Fruit fly (Drosophila melanogaster) whole organism, embryonic: ENCODE measurements around the gene CG17930.

Source experiments
- Abd-B ChIP-seq: fragments of 200-800 bp; sonication (Bioruptor generic); optimal IDR thresholded peaks from 2 replicates; lab custom pipeline; 2018; ENCODE audit warnings: missing biosample characterization, mild to moderate bottlenecking, missing genetic modification characterization, moderate library complexity
- Bdp1 ChIP-seq: fragments of 200-800 bp; sonication (Bioruptor generic); optimal IDR thresholded peaks from 3 replicates; lab custom pipeline; 2016; ENCODE audit warnings: missing biosample characterization, missing genetic modification characterization
- CG10321 ChIP-seq: fragments of 200-800 bp; sonication (Bioruptor generic); IDR thresholded peaks from 2 replicates; pipeline ENCODE4 v1.3.6; 2022; ENCODE audit warnings: missing biosample characterization, missing genetic modification characterization
- CG11723 ChIP-seq: fragments of 200-800 bp; sonication (Bioruptor generic); optimal IDR thresholded peaks from 2 replicates; lab custom pipeline; 2017; ENCODE audit warnings: missing biosample characterization, mild to moderate bottlenecking, missing genetic modification characterization
- CG12391 ChIP-seq: fragments of 200-800 bp; sonication (Bioruptor generic); optimal IDR thresholded peaks from 3 replicates; lab custom pipeline; 2018; ENCODE audit warnings: missing biosample characterization, mild to moderate bottlenecking, missing genetic modification characterization, moderate library complexity
- CG13624 ChIP-seq: fragments of 200-800 bp; sonication (Bioruptor generic); optimal IDR thresholded peaks from 2 replicates; lab custom pipeline; 2016; ENCODE audit warnings: missing biosample characterization, missing genetic modification characterization
- CG15269 ChIP-seq: fragments of 200-800 bp; sonication (Bioruptor generic); optimal IDR thresholded peaks from 2 replicates; lab custom pipeline; 2018; ENCODE audit warnings: missing biosample characterization, mild to moderate bottlenecking, missing genetic modification characterization, moderate library complexity
- CG16863 ChIP-seq: fragments of 200-800 bp; sonication (Bioruptor generic); optimal IDR thresholded peaks from 3 replicates; lab custom pipeline; 2016; ENCODE audit warnings: missing biosample characterization, missing genetic modification characterization
- CG17829 ChIP-seq: fragments of 200-800 bp; optimal IDR thresholded peaks from 2 replicates; lab custom pipeline; 2019; ENCODE audit warnings: missing biosample characterization, mild to moderate bottlenecking, missing genetic modification characterization, moderate library complexity
- CG2712 ChIP-seq: fragments of 200-800 bp; optimal IDR thresholded peaks from 3 replicates; lab custom pipeline; 2019; ENCODE audit warnings: missing biosample characterization, mild to moderate bottlenecking, missing genetic modification characterization, moderate library complexity
- CG2889 ChIP-seq: fragments of 200-800 bp; sonication (Bioruptor generic); IDR thresholded peaks from 3 replicates; pipeline ENCODE4 v1.3.6; 2022; ENCODE audit warnings: missing biosample characterization, missing genetic modification characterization
- CG32532 ChIP-seq: fragments of 200-800 bp; sonication (Bioruptor generic); IDR thresholded peaks from 2 replicates; pipeline ENCODE4 v1.3.6; 2022; ENCODE audit warnings: missing biosample characterization, missing genetic modification characterization
- CG32767 ChIP-seq: fragments of 200-800 bp; sonication (Bioruptor generic); IDR thresholded peaks from 2 replicates; pipeline ENCODE4 v1.3.6; 2022; ENCODE audit warnings: missing biosample characterization, missing genetic modification characterization
- CG34376 ChIP-seq: fragments of 200-800 bp; sonication (Bioruptor generic); optimal IDR thresholded peaks from 2 replicates; lab custom pipeline; 2018; ENCODE audit warnings: missing biosample characterization, mild to moderate bottlenecking, missing genetic modification characterization
- CG4707 ChIP-seq: fragments of 200-800 bp; sonication (Bioruptor generic); optimal IDR thresholded peaks from 2 replicates; lab custom pipeline; 2018; ENCODE audit warnings: missing biosample characterization, mild to moderate bottlenecking, missing genetic modification characterization, moderate library complexity
- CG4820 ChIP-seq: fragments of 200-800 bp; sonication (Bioruptor generic); optimal IDR thresholded peaks from 3 replicates; lab custom pipeline; 2016; ENCODE audit warnings: missing biosample characterization, missing genetic modification characterization
- CG5953 ChIP-seq: fragments of 200-800 bp; sonication (Bioruptor generic); IDR thresholded peaks from 2 replicates; pipeline ENCODE4 v1.3.6; 2022; ENCODE audit warnings: missing biosample characterization, missing genetic modification characterization
- CG6683 ChIP-seq: fragments of 200-800 bp; sonication (Bioruptor generic); optimal IDR thresholded peaks from 2 replicates; lab custom pipeline; 2017; ENCODE audit warnings: missing biosample characterization, mild to moderate bottlenecking, missing genetic modification characterization, missing genetic modification reagents
- CG7357 ChIP-seq: fragments of 200-800 bp; sonication (Bioruptor generic); IDR thresholded peaks from 3 replicates; pipeline ENCODE4 v1.3.6; 2022; ENCODE audit warnings: missing biosample characterization, missing genetic modification characterization
- Dbx ChIP-seq: fragments of 200-800 bp; sonication (Bioruptor generic); IDR thresholded peaks from 3 replicates; pipeline ENCODE4 v1.3.6; 2022; ENCODE audit warnings: missing biosample characterization, missing genetic modification characterization
- Deaf1 ChIP-seq: fragments of 200-800 bp; optimal IDR thresholded peaks from 3 replicates; lab custom pipeline; 2019; ENCODE audit warnings: missing biosample characterization, mild to moderate bottlenecking, missing genetic modification characterization, moderate library complexity
- E2f2 ChIP-seq: fragments of 200-800 bp; sonication (Bioruptor generic); IDR thresholded peaks from 2 replicates; pipeline ENCODE4 v1.3.6; 2022; ENCODE audit warnings: missing biosample characterization, missing genetic modification characterization
- Ets97D ChIP-seq: fragments of 200-800 bp; sonication (Bioruptor generic); optimal IDR thresholded peaks from 3 replicates; lab custom pipeline; 2016; ENCODE audit warnings: missing biosample characterization, missing genetic modification characterization
- Fer2 ChIP-seq: fragments of 200-800 bp; sonication (Bioruptor generic); optimal IDR thresholded peaks from 2 replicates; lab custom pipeline; 2018; ENCODE audit warnings: missing biosample characterization, mild to moderate bottlenecking, missing genetic modification characterization, moderate library complexity
- HLH4C ChIP-seq: fragments of 200-800 bp; sonication (Bioruptor generic); IDR thresholded peaks from 3 replicates; pipeline ENCODE4 v1.3.6; 2022; ENCODE audit warnings: missing biosample characterization, missing genetic modification characterization; ENCODE audit not compliant: partially characterized antibody
- HmgD ChIP-seq: fragments of 200-800 bp; sonication (Bioruptor generic); optimal IDR thresholded peaks from 3 replicates; lab custom pipeline; 2016; ENCODE audit warnings: missing biosample characterization, missing genetic modification characterization
- NC2β ChIP-seq: fragments of 200-800 bp; sonication (Bioruptor generic); optimal IDR thresholded peaks from 2 replicates; lab custom pipeline; 2016; ENCODE audit warnings: missing biosample characterization, missing genetic modification characterization
- Scr ChIP-seq: fragments of 200-800 bp; sonication (Bioruptor generic); IDR thresholded peaks from 2 replicates; pipeline ENCODE4 v1.3.6; 2022; ENCODE audit warnings: missing biosample characterization, missing genetic modification characterization; ENCODE audit not compliant: partially characterized antibody
- Xrp1 ChIP-seq: fragments of 200-800 bp; sonication (Bioruptor generic); IDR thresholded peaks from 2 replicates; pipeline ENCODE4 v1.3.6; 2022; ENCODE audit warnings: missing biosample characterization, missing genetic modification characterization
- caup ChIP-seq: fragments of 200-800 bp; sonication (Bioruptor generic); optimal IDR thresholded peaks from 3 replicates; lab custom pipeline; 2017; ENCODE audit warnings: missing biosample characterization, mild to moderate bottlenecking, missing genetic modification characterization, moderate library complexity; ENCODE audit not compliant: severe bottlenecking
- chinmo ChIP-seq: fragments of 200-800 bp; sonication (Bioruptor generic); IDR thresholded peaks from 4 replicates; pipeline ENCODE4 v1.3.6; 2022; ENCODE audit warnings: missing biosample characterization, missing genetic modification characterization; ENCODE audit not compliant: partially characterized antibody
- dimm ChIP-seq: fragments of 200-800 bp; sonication (Bioruptor generic); IDR thresholded peaks from 2 replicates; pipeline ENCODE4 v1.3.6; 2022; ENCODE audit warnings: missing biosample characterization, missing genetic modification characterization
- dysf ChIP-seq: fragments of 200-800 bp; sonication (Bioruptor generic); IDR thresholded peaks from 3 replicates; pipeline ENCODE4 v1.3.6; 2022; ENCODE audit warnings: missing biosample characterization, missing genetic modification characterization
- emc ChIP-seq: fragments of 200-800 bp; sonication (Bioruptor generic); optimal IDR thresholded peaks from 2 replicates; lab custom pipeline; 2016; ENCODE audit warnings: missing biosample characterization, missing genetic modification characterization
- esg ChIP-seq: fragments of 200-800 bp; sonication (Bioruptor generic); conservative IDR thresholded peaks from 2 replicates; pipeline ENCODE4 v1.3.6; 2022; ENCODE audit warnings: missing biosample characterization, missing genetic modification characterization
- exex ChIP-seq: fragments of 200-800 bp; sonication (Bioruptor generic); optimal IDR thresholded peaks from 4 replicates; lab custom pipeline; 2018; ENCODE audit warnings: missing biosample characterization, mild to moderate bottlenecking, missing genetic modification characterization, moderate library complexity
- fd64A ChIP-seq: fragments of 200-800 bp; sonication (Bioruptor generic); optimal IDR thresholded peaks from 3 replicates; lab custom pipeline; 2018; ENCODE audit warnings: missing biosample characterization, mild to moderate bottlenecking, missing genetic modification characterization
- grau ChIP-seq: fragments of 200-800 bp; optimal IDR thresholded peaks from 3 replicates; lab custom pipeline; 2019; ENCODE audit warnings: missing biosample characterization, mild to moderate bottlenecking, missing genetic modification characterization, moderate library complexity
- jing ChIP-seq: fragments of 200-800 bp; sonication (Bioruptor generic); optimal IDR thresholded peaks from 2 replicates; lab custom pipeline; 2018; ENCODE audit warnings: missing biosample characterization, mild to moderate bottlenecking, missing genetic modification characterization
- ken ChIP-seq: fragments of 200-800 bp; sonication (Bioruptor generic); IDR thresholded peaks from 3 replicates; pipeline ENCODE4 v1.3.6; 2022; ENCODE audit warnings: missing biosample characterization, missing genetic modification characterization
- lbe ChIP-seq: fragments of 200-800 bp; sonication (Bioruptor generic); optimal IDR thresholded peaks from 2 replicates; lab custom pipeline; 2016; ENCODE audit warnings: missing biosample characterization, mild to moderate bottlenecking, missing genetic modification characterization
- ro ChIP-seq: fragments of 200-800 bp; sonication (Bioruptor generic); IDR thresholded peaks from 2 replicates; pipeline ENCODE4 v1.3.6; 2022; ENCODE audit warnings: missing biosample characterization, missing genetic modification characterization
- scrt ChIP-seq: fragments of 200-800 bp; sonication (Bioruptor generic); optimal IDR thresholded peaks from 2 replicates; lab custom pipeline; 2018; ENCODE audit warnings: missing biosample characterization, mild to moderate bottlenecking, missing genetic modification characterization, moderate library complexity
- sd ChIP-seq: fragments of 200-800 bp; sonication (Bioruptor generic); optimal IDR thresholded peaks from 3 replicates; lab custom pipeline; 2018; ENCODE audit warnings: missing biosample characterization, mild to moderate bottlenecking, missing genetic modification characterization, moderate library complexity
- sens ChIP-seq: fragments of 200-800 bp; sonication (Bioruptor generic); peaks from one replicate; lab custom pipeline; 2016; ENCODE audit warnings: missing biosample characterization, missing genetic modification characterization
- shn ChIP-seq: fragments of 200-800 bp; sonication (Bioruptor generic); optimal IDR thresholded peaks from 3 replicates; lab custom pipeline; 2016; ENCODE audit warnings: missing biosample characterization, missing genetic modification characterization
- sima ChIP-seq: fragments of 200-800 bp; sonication (Bioruptor generic); optimal IDR thresholded peaks from 2 replicates; lab custom pipeline; 2016; ENCODE audit warnings: missing biosample characterization, missing genetic modification characterization
- so ChIP-seq: fragments of 200-800 bp; sonication (Bioruptor generic); IDR thresholded peaks from 3 replicates; pipeline ENCODE4 v1.3.6; 2022; ENCODE audit warnings: missing biosample characterization, missing genetic modification characterization
- stwl ChIP-seq: fragments of 200-800 bp; sonication (Bioruptor generic); optimal IDR thresholded peaks from 3 replicates; lab custom pipeline; 2018; ENCODE audit warnings: missing biosample characterization, mild to moderate bottlenecking, missing genetic modification characterization, moderate library complexity
- unc-4 ChIP-seq: fragments of 200-800 bp; sonication (Bioruptor generic); IDR thresholded peaks from 2 replicates; pipeline ENCODE4 v1.3.6; 2022; ENCODE audit warnings: missing biosample characterization, missing genetic modification characterization; ENCODE audit not compliant: partially characterized antibody
- z ChIP-seq: fragments of 200-800 bp; sonication (Bioruptor generic); IDR thresholded peaks from 3 replicates; pipeline ENCODE4 v1.3.6; 2022; ENCODE audit warnings: missing biosample characterization, missing genetic modification characterization
- zf30C ChIP-seq: fragments of 200-800 bp; sonication (Bioruptor generic); optimal IDR thresholded peaks from 3 replicates; lab custom pipeline; 2018; ENCODE audit warnings: missing biosample characterization, mild to moderate bottlenecking, missing genetic modification characterization

CG17930 gene

DNA sequence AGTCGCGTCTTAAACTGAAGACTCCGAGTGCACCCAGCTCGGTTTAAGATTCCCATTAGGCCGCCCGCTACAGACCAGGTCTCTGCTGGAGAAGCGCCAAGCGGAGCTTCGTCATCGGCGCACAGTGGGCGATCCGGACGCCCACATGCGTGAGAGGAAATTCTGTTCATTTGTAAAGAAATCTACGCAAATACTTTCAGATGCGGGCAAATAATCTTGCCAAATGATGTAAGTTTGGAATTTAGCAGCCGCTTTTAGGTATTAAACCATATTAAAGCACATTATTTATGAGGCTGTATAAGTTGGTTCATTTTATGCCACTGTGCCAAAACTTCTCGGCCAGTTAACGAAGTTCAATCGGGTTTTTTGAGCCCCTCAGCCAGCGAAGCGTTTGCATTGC lies 40.6 kb downstream of the CG17930 start, which contains the start of gene js (continued):
- no peak for TF ChIP-seq Scr (GFP tag; lab: Robert Waterston, UW)
- no peak for TF ChIP-seq scrt (GFP tag; lab: Kevin White, UChicago)
- no peak for TF ChIP-seq dimm (GFP tag; lab: Robert Waterston, UW)
- TF ChIP-seq HmgD (GFP tag; lab: Kevin White, UChicago), result no peak
- TF ChIP-seq Xrp1 (GFP tag; lab: Robert Waterston, UW), result peak; percentile 16; the same call in 1 of the 2 replicates
- peak; percentile 7 for TF ChIP-seq CG12391 (tag; lab: Kevin White, UChicago)
- no peak for TF ChIP-seq HLH4C (GFP tag; lab: Robert Waterston, UW)
- TF ChIP-seq CG15269, result peak; percentile 58
- TF ChIP-seq exex (tag; lab: Kevin White, UChicago), result no peak
- no peak for TF ChIP-seq CG16863 (GFP tag; lab: Kevin White, UChicago)
- TF ChIP-seq dysf, result 0 out of 3 replicates have a peak, but pooled peaks have one; percentile 15
- TF ChIP-seq sd (tag; lab: Kevin White, UChicago), result no peak
- peak; percentile 21; the same call in 1 of the 2 replicates for TF ChIP-seq E2f2 (GFP tag; lab: Robert Waterston, UW)
- TF ChIP-seq fd64A (GFP tag; lab: Kevin White, UChicago), result no peak
- no peak for TF ChIP-seq CG5953 (GFP tag; lab: Robert Waterston, UW)
- TF ChIP-seq ro (GFP tag; lab: Robert Waterston, UW), result no peak
- no peak for TF ChIP-seq CG34376 (GFP tag; lab: Kevin White, UChicago)
- no peak for TF ChIP-seq zf30C (GFP tag; lab: Kevin White, UChicago)
- no peak for TF ChIP-seq CG13624 (GFP tag; lab: Kevin White, UChicago)
- no peak for TF ChIP-seq stwl (tag; lab: Kevin White, UChicago)
- no peak for TF ChIP-seq CG6683
- no peak for TF ChIP-seq CG10321 (GFP tag; lab: Robert Waterston, UW)
- no peak for TF ChIP-seq CG32767 (GFP tag; lab: Robert Waterston, UW)
- no peak for TF ChIP-seq sima
- TF ChIP-seq Dbx (GFP tag; lab: Robert Waterston, UW), result no peak
- no peak for TF ChIP-seq unc-4 (GFP tag; lab: Robert Waterston, UW)
- peak; percentile 9 for TF ChIP-seq shn (GFP tag; lab: Kevin White, UChicago)
- peak; percentile 83 for TF ChIP-seq Deaf1
- TF ChIP-seq CG32532 (GFP tag; lab: Robert Waterston, UW), result no peak
- no peak for TF ChIP-seq lbe (GFP tag; lab: Kevin White, UChicago)
- no peak for TF ChIP-seq caup (GFP tag; lab: Kevin White, UChicago)
- TF ChIP-seq Fer2 (tag; lab: Kevin White, UChicago), result no peak
- TF ChIP-seq CG17829 (tag; lab: Kevin White, UChicago), result no peak
- no peak for TF ChIP-seq CG4820 (GFP tag; lab: Kevin White, UChicago)
- peak; percentile 49 for TF ChIP-seq sens (GFP tag; lab: Kevin White, UChicago)
- TF ChIP-seq Ets97D (GFP tag; lab: Kevin White, UChicago), result no peak
- TF ChIP-seq Abd-B, result no peak
- peak; percentile 25 for TF ChIP-seq CG4707 (GFP tag; lab: Kevin White, UChicago)
- no peak for TF ChIP-seq z (GFP tag; lab: Robert Waterston, UW)
- TF ChIP-seq CG2712 (tag; lab: Kevin White, UChicago), result no peak
- TF ChIP-seq esg, result 0 out of 2 replicates have a peak, but pooled peaks have one; percentile 14
- no peak for TF ChIP-seq ken (GFP tag; lab: Robert Waterston, UW)
- TF ChIP-seq Bdp1 (GFP tag; lab: Kevin White, UChicago), result no peak
- TF ChIP-seq CG7357 (GFP tag; lab: Robert Waterston, UW), result no peak
- TF ChIP-seq so, result no peak
- TF ChIP-seq jing (GFP tag; lab: Kevin White, UChicago), result no peak
- TF ChIP-seq NC2β (GFP tag; lab: Kevin White, UChicago), result no peak
- no peak for TF ChIP-seq CG11723 (GFP tag; lab: Kevin White, UChicago)
- TF ChIP-seq grau (tag; lab: Kevin White, UChicago), result no peak
- no peak for TF ChIP-seq CG2889 (GFP tag; lab: Robert Waterston, UW)
- TF ChIP-seq chinmo, result 0 out of 4 replicates have a peak, but pooled peaks have one; percentile 15
- TF ChIP-seq emc, result no peak
